Worm (Caenorhabditis elegans): ENCODE data around the gene C05D11.1.
A peak's percentile ranks its signal among the peaks of the same experiment; 100 is the strongest.

ce11 chrIII:6419409-6419944 is 16.9 kb upstream of the C05D11.1 start, which contains the start of gene atgl-1:
- TF ChIP-seq xbp-1 (tag; optimal IDR thresholded peaks at IDR 0.05) (no peak), nhr-12 (tag; optimal IDR thresholded peaks at IDR 0.05) (no peak), rnt-1 (tag; optimal IDR thresholded peaks at IDR 0.05) (no peak), nhr-76 (tag; optimal IDR thresholded peaks at IDR 0.05) (no peak), ztf-11 (tag; optimal IDR thresholded peaks at IDR 0.05) (no peak), vab-15 (tag; optimal IDR thresholded peaks at IDR 0.05) (no peak), F16B12.6 (tag; optimal IDR thresholded peaks at IDR 0.05) (no peak), blmp-1 (tag; optimal IDR thresholded peaks at IDR 0.05) (peak; percentile 46), lin-15B (tag; optimal IDR thresholded peaks at IDR 0.05) (no peak), fos-1 (tag; optimal IDR thresholded peaks at IDR 0.05) (no peak)

Data from whole organism, L1 larva.